Fruit fly (Drosophila melanogaster) whole organism, pupa: Measurements from ENCODE around the gene CG9643.

Experiments used
- CG10348 ChIP-seq: fragments of 200-800 bp; sonication (Bioruptor generic); IDR thresholded peaks from 2 replicates; pipeline ENCODE4 v1.3.6; 2022; ENCODE audit warnings: missing biosample characterization, missing genetic modification characterization
- CG34367 ChIP-seq: fragments of 200-800 bp; sonication (Bioruptor generic); optimal IDR thresholded peaks from 2 replicates; lab custom pipeline; 2018; ENCODE audit warnings: missing biosample characterization, mild to moderate bottlenecking, missing genetic modification characterization
- CG4496 ChIP-seq: fragments of 200-800 bp; sonication (Bioruptor generic); IDR thresholded peaks from 3 replicates; pipeline ENCODE4 v1.3.6; 2022; ENCODE audit warnings: missing biosample characterization, missing genetic modification characterization
- EcR ChIP-seq: fragments of 200-800 bp; sonication (Bioruptor generic); optimal IDR thresholded peaks from 3 replicates; lab custom pipeline; 2019; ENCODE audit warnings: missing biosample characterization, missing genetic modification characterization, mild to moderate bottlenecking, moderate library complexity, missing genetic modification reagents

- TF ChIP-seq CG10348 (no peak), CG4496 (GFP tag; lab: Robert Waterston, UW) (no peak), CG34367 (tag; lab: Kevin White, UChicago) (no peak), EcR (GFP tag; lab: Kevin White, UChicago) (no peak)
Measured at dm6 chr2L:2986776-2987175, 7.7 kb upstream of the CG9643 start.
